Fruit fly (Drosophila melanogaster): ENCODE measurements around the gene CG7484.

dm6 chr3L:17638649-17639048 lies 15.8 kb upstream of the CG7484 start:
- no peak for TF ChIP-seq gl (tag; optimal IDR thresholded peaks at IDR 0.05)
- TF ChIP-seq CG17806 (tag; optimal IDR thresholded peaks at IDR 0.05), result no peak
- no peak for TF ChIP-seq fd96Ca (GFP tag; IDR thresholded peaks at IDR 0.05)
- no peak for TF ChIP-seq CG8159 (tag; optimal IDR thresholded peaks at IDR 0.05)
- TF ChIP-seq Snoo (tag; optimal IDR thresholded peaks at IDR 0.05), result no peak

Data from whole organism, pupa.